Worm (Caenorhabditis elegans) whole organism, L4 larva: Measurements from ENCODE around the gene arl-6.

ENCODE experiments used
- F10B5.3 ChIP-seq: sonication (generic microtip); optimal IDR thresholded peaks from 2 replicates; lab custom pipeline; 2016; ENCODE audit warnings: mild to moderate bottlenecking, missing genetic modification characterization, missing compliant biosample characterization
- F37D6.2 ChIP-seq: sonication (generic microtip); optimal IDR thresholded peaks from 2 replicates; lab custom pipeline; 2016; ENCODE audit warnings: mild to moderate bottlenecking, missing genetic modification characterization, missing compliant biosample characterization
- F44E2.7 ChIP-seq: fragments of 200-800 bp; sonication (Bioruptor generic); IDR thresholded peaks from 2 replicates; pipeline ENCODE4 v2.1.2; 2022; ENCODE audit warnings: missing genetic modification characterization, missing compliant biosample characterization
- R02D3.7 ChIP-seq: fragments of 150-350 bp; sonication (generic microtip); optimal IDR thresholded peaks from 3 replicates; lab custom pipeline; 2014; ENCODE audit warnings: missing biosample characterization, missing genetic modification characterization
- T20F7.1 ChIP-seq: fragments of 200-800 bp; sonication (Bioruptor generic); optimal IDR thresholded peaks from 2 replicates; lab custom pipeline; 2018; ENCODE audit warnings: mild to moderate bottlenecking, missing genetic modification characterization, missing compliant biosample characterization
- T26A8.4 ChIP-seq: fragments of 200-800 bp; sonication (Bioruptor generic); IDR thresholded peaks from 2 replicates; pipeline ENCODE4 v1.3.6; 2022; ENCODE audit warnings: missing genetic modification characterization, missing compliant biosample characterization
- Y105C5A.15 ChIP-seq: fragments of 200-800 bp; sonication (Bioruptor generic); IDR thresholded peaks from 2 replicates; pipeline ENCODE4 v1.3.6; 2022; ENCODE audit warnings: missing genetic modification characterization, missing compliant biosample characterization
- Y48G9A.11 ChIP-seq: fragments of 200-800 bp; sonication (Bioruptor generic); IDR thresholded peaks from 2 replicates; pipeline ENCODE4 v1.3.6; 2022; ENCODE audit warnings: missing genetic modification reagents, missing genetic modification characterization, missing compliant biosample characterization
- Y5F2A.4 ChIP-seq: fragments of 200-800 bp; sonication (Bioruptor generic); optimal IDR thresholded peaks from 2 replicates; lab custom pipeline; 2018; ENCODE audit warnings: mild to moderate bottlenecking, missing genetic modification characterization, missing compliant biosample characterization
- ZK546.5 ChIP-seq, 2 experiments: sonication (generic microtip); optimal IDR thresholded peaks; 2 replicates each; lab custom pipeline; 2017; ENCODE audit warnings: missing biosample characterization in 2 of 2, missing genetic modification characterization in 2 of 2
- aly-2 ChIP-seq: sonication (generic microtip); optimal IDR thresholded peaks from 2 replicates; lab custom pipeline; 2018; ENCODE audit warnings: missing biosample characterization, missing genetic modification characterization
- ama-1 ChIP-seq: fragments of 150-350 bp; optimal IDR thresholded peaks from 2 replicates; lab custom pipeline; 2014; ENCODE audit warnings: inconsistent platforms, mixed read lengths
- arid-1 ChIP-seq: fragments of 200-800 bp; sonication (Bioruptor generic); conservative IDR thresholded peaks from 2 replicates; pipeline ENCODE4 v1.3.6; 2022; ENCODE audit warnings: missing genetic modification reagents, missing genetic modification characterization, missing compliant biosample characterization
- ceh-20 ChIP-seq: fragments of 200-800 bp; sonication (Bioruptor generic); IDR thresholded peaks from 2 replicates; pipeline ENCODE4 v1.3.6; 2022; ENCODE audit warnings: missing genetic modification reagents, missing genetic modification characterization, missing compliant biosample characterization
- ceh-28 ChIP-seq: fragments of 150-350 bp; optimal IDR thresholded peaks from 2 replicates; lab custom pipeline; 2014; ENCODE audit warnings: missing biosample characterization, missing genetic modification reagents, missing genetic modification characterization
- ceh-32 ChIP-seq: sonication (generic microtip); optimal IDR thresholded peaks from 2 replicates; lab custom pipeline; 2016; ENCODE audit warnings: mild to moderate bottlenecking, missing genetic modification characterization, missing compliant biosample characterization; ENCODE audit not compliant: poor library complexity
- ceh-44 ChIP-seq: fragments of 200-800 bp; sonication (Bioruptor generic); IDR thresholded peaks from 2 replicates; pipeline ENCODE4 v1.3.6; 2022; ENCODE audit warnings: missing genetic modification reagents, missing genetic modification characterization, missing compliant biosample characterization
- cey-2 ChIP-seq: sonication (generic microtip); optimal IDR thresholded peaks from 3 replicates; lab custom pipeline; 2017; ENCODE audit warnings: missing genetic modification characterization, mild to moderate bottlenecking, missing compliant biosample characterization, antibody characterized with exemption, borderline replicate concordance; ENCODE audit not compliant: insufficient read depth
- daf-16 ChIP-seq, 3 experiments: sonication (generic microtip); optimal IDR thresholded peaks; 2 replicates each; lab custom pipeline; 2016 to 2017; ENCODE audit warnings: missing genetic modification characterization in 3 of 3, missing genetic modification reagents in 3 of 3, mild to moderate bottlenecking in 2 of 3, missing compliant biosample characterization in 2 of 3, missing biosample characterization in 1 of 3, moderate library complexity in 1 of 3
- dmd-6 ChIP-seq: fragments of 200-800 bp; sonication (Bioruptor generic); IDR thresholded peaks from 2 replicates; pipeline ENCODE4 v1.3.6; 2022; ENCODE audit warnings: missing genetic modification reagents, missing genetic modification characterization, missing compliant biosample characterization
- egl-27 ChIP-seq: sonication (generic microtip); optimal IDR thresholded peaks from 3 replicates; lab custom pipeline; 2017; ENCODE audit warnings: missing biosample characterization, missing genetic modification reagents, missing genetic modification characterization
- fos-1 ChIP-seq: fragments of 150-350 bp; optimal IDR thresholded peaks from 2 replicates; lab custom pipeline; 2014; ENCODE audit warnings: missing biosample characterization, missing genetic modification characterization
- hif-1 ChIP-seq, 2 experiments: sonication (generic microtip); optimal IDR thresholded peaks; 2 replicates each; lab custom pipeline; 2016 to 2017; ENCODE audit warnings: missing compliant biosample characterization in 2 of 2, missing genetic modification characterization in 2 of 2, missing genetic modification reagents in 2 of 2, missing genotype in 2 of 2, mild to moderate bottlenecking in 1 of 2
- hmg-1.1 ChIP-seq: fragments of 200-800 bp; sonication (Bioruptor generic); IDR thresholded peaks from 2 replicates; pipeline ENCODE4 v1.3.6; 2022; ENCODE audit warnings: missing genetic modification reagents, missing genetic modification characterization, missing compliant biosample characterization
- jun-1 ChIP-seq: fragments of 150-350 bp; optimal IDR thresholded peaks from 2 replicates; lab custom pipeline; 2014; ENCODE audit warnings: missing biosample characterization, missing genetic modification reagents, missing genetic modification characterization
- lin-1 ChIP-seq: fragments of 200-800 bp; sonication (Bioruptor generic); IDR thresholded peaks from 2 replicates; pipeline ENCODE4 v1.3.6; 2022; ENCODE audit warnings: missing genetic modification reagents, missing genetic modification characterization, missing compliant biosample characterization
- lin-13 ChIP-seq: fragments of 150-350 bp; optimal IDR thresholded peaks from 2 replicates; lab custom pipeline; 2014; ENCODE audit warnings: missing biosample characterization, missing genetic modification reagents, missing genetic modification characterization
- lin-38 ChIP-seq: fragments of 200-800 bp; sonication (Bioruptor generic); IDR thresholded peaks from 2 replicates; pipeline ENCODE4 v1.3.6; 2022; ENCODE audit warnings: missing genetic modification reagents, missing genetic modification characterization, missing compliant biosample characterization
- lin-39 ChIP-seq: fragments of 150-350 bp; optimal IDR thresholded peaks from 2 replicates; lab custom pipeline; 2014; ENCODE audit warnings: missing biosample characterization, missing genetic modification reagents, missing genetic modification characterization
- lsy-2 ChIP-seq, 2 experiments: fragments of 150-350 bp in 1 of 2; sonication (generic microtip) in 1 of 2; optimal IDR thresholded peaks; 2 replicates each; lab custom pipeline; 2014 to 2017; ENCODE audit warnings: missing biosample characterization in 2 of 2, missing genetic modification characterization in 2 of 2
- madf-5 ChIP-seq, 2 experiments: fragments of 200-800 bp; sonication (Bioruptor generic); IDR thresholded peaks; 2 replicates each; pipeline ENCODE4 v1.3.6; 2022; ENCODE audit warnings: missing compliant biosample characterization in 2 of 2, missing genetic modification characterization in 2 of 2
- madf-9 ChIP-seq: fragments of 200-800 bp; sonication (Bioruptor generic); conservative IDR thresholded peaks from 2 replicates; pipeline ENCODE4 v1.3.6; 2022; ENCODE audit warnings: missing genetic modification reagents, missing genetic modification characterization, missing compliant biosample characterization
- mdl-1 ChIP-seq, 2 experiments: fragments of 150-350 bp in 1 of 2; sonication (generic microtip) in 1 of 2; optimal IDR thresholded peaks; 2 replicates each; lab custom pipeline; 2014 to 2017; ENCODE audit warnings: missing biosample characterization in 2 of 2, missing genetic modification characterization in 2 of 2
- mes-2 ChIP-seq: sonication (generic microtip); optimal IDR thresholded peaks from 2 replicates; lab custom pipeline; 2016; ENCODE audit warnings: missing genotype, mild to moderate bottlenecking, missing genetic modification characterization, missing compliant biosample characterization; ENCODE audit not compliant: poor library complexity, severe bottlenecking
- mxl-2 ChIP-seq: fragments of 200-800 bp; sonication (Bioruptor generic); conservative IDR thresholded peaks from 2 replicates; pipeline ENCODE4 v1.3.6; 2022; ENCODE audit warnings: missing genetic modification reagents, missing genetic modification characterization, missing compliant biosample characterization
- mxl-3 ChIP-seq: fragments of 200-800 bp; sonication (Bioruptor generic); optimal IDR thresholded peaks from 2 replicates; lab custom pipeline; 2018; ENCODE audit warnings: mild to moderate bottlenecking, missing genetic modification characterization, missing compliant biosample characterization
- nhr-102 ChIP-seq: sonication (generic microtip); optimal IDR thresholded peaks from 2 replicates; lab custom pipeline; 2016; ENCODE audit warnings: mild to moderate bottlenecking, missing genetic modification characterization, moderate library complexity, missing compliant biosample characterization
- nhr-11 ChIP-seq: fragments of 150-350 bp; optimal IDR thresholded peaks from 2 replicates; lab custom pipeline; 2014; ENCODE audit warnings: missing biosample characterization, missing genetic modification characterization
- nhr-25 ChIP-seq: sonication (generic microtip); optimal IDR thresholded peaks from 2 replicates; lab custom pipeline; 2017; ENCODE audit warnings: missing genetic modification characterization, mild to moderate bottlenecking, missing compliant biosample characterization, antibody characterized with exemption, moderate library complexity, borderline replicate concordance; ENCODE audit not compliant: insufficient read depth
- nhr-28 ChIP-seq: fragments of 150-350 bp; optimal IDR thresholded peaks from 2 replicates; lab custom pipeline; 2014; ENCODE audit warnings: missing biosample characterization, missing genetic modification characterization
- nhr-42 ChIP-seq: fragments of 200-800 bp; sonication (Bioruptor generic); IDR thresholded peaks from 2 replicates; pipeline ENCODE4 v1.3.6; 2022; ENCODE audit warnings: missing genetic modification characterization, missing compliant biosample characterization
- nhr-77 ChIP-seq: fragments of 150-350 bp; optimal IDR thresholded peaks from 2 replicates; lab custom pipeline; 2014; ENCODE audit warnings: missing biosample characterization, missing genetic modification characterization
- php-3 ChIP-seq: fragments of 200-800 bp; sonication (Bioruptor generic); IDR thresholded peaks from 2 replicates; pipeline ENCODE4 v1.3.6; 2022; ENCODE audit warnings: missing genetic modification reagents, missing genetic modification characterization, missing compliant biosample characterization
- saeg-2 ChIP-seq: fragments of 200-800 bp; sonication (Bioruptor generic); IDR thresholded peaks from 2 replicates; pipeline ENCODE4 v1.3.6; 2022; ENCODE audit warnings: missing genetic modification reagents, missing genetic modification characterization, missing compliant biosample characterization
- sdz-12 ChIP-seq: fragments of 200-800 bp; sonication (Bioruptor generic); optimal IDR thresholded peaks from 2 replicates; lab custom pipeline; 2018; ENCODE audit warnings: mild to moderate bottlenecking, missing genetic modification characterization, missing compliant biosample characterization
- set-16 ChIP-seq: fragments of 200-800 bp; sonication (Bioruptor generic); IDR thresholded peaks from 2 replicates; pipeline ENCODE4 v1.3.6; 2022; ENCODE audit warnings: missing genetic modification reagents, missing genetic modification characterization, missing compliant biosample characterization
- tag-97 ChIP-seq: fragments of 200-800 bp; sonication (Bioruptor generic); IDR thresholded peaks from 2 replicates; pipeline ENCODE4 v1.3.6; 2022; ENCODE audit warnings: missing genetic modification characterization, missing compliant biosample characterization
- zfp-3 ChIP-seq: fragments of 200-800 bp; sonication (Bioruptor generic); conservative IDR thresholded peaks from 2 replicates; pipeline ENCODE4 v1.3.6; 2022; ENCODE audit warnings: missing genetic modification reagents, missing genetic modification characterization, missing compliant biosample characterization
- zip-11 ChIP-seq: fragments of 200-800 bp; sonication (Bioruptor generic); IDR thresholded peaks from 2 replicates; pipeline ENCODE4 v1.3.6; 2022; ENCODE audit warnings: missing genetic modification characterization, missing compliant biosample characterization
- zip-2 ChIP-seq: fragments of 150-350 bp; optimal IDR thresholded peaks from 2 replicates; lab custom pipeline; 2014; ENCODE audit warnings: missing biosample characterization, missing genetic modification characterization

The arl-6 gene

ce11 chrIII:4796039-4796438 lies 18.6 kb downstream of the arl-6 start:
- TF ChIP-seq dmd-6 (GFP tag; lab: Robert Waterston, UW) (peak; percentile 62), egl-27 (no peak), F37D6.2 (tag; lab: Kevin White, UChicago) (no peak), zip-11 (GFP tag; lab: Robert Waterston, UW) (no peak), sdz-12 (no peak), hmg-1.1 (peak; percentile 81), lin-39 (tag; lab: Kevin White, UChicago) (no peak), nhr-77 (tag; lab: Kevin White, UChicago) (peak; percentile 46), tag-97 (GFP tag; lab: Robert Waterston, UW) (no peak), daf-16 (GFP tag; optimal IDR thresholded peaks at IDR 0.05; lab: Kevin White, UChicago) (no peak), daf-16 (tag; optimal IDR thresholded peaks at IDR 0.05; lab: Kevin White, UChicago) (peak; percentile 65), nhr-102 (tag; lab: Kevin White, UChicago) (peak; percentile 24), arid-1 (GFP tag; lab: Robert Waterston, UW) (no peak), ama-1 (lab: Kevin White, UChicago) (peak; percentile 9), madf-5 (GFP tag; IDR thresholded peaks at IDR 0.05; lab: Robert Waterston, UW) (no peak), T20F7.1 (GFP tag; lab: Kevin White, UChicago) (no peak), php-3 (GFP tag; lab: Robert Waterston, UW) (no peak), R02D3.7 (tag; lab: Kevin White, UChicago) (no peak), nhr-28 (tag; lab: Kevin White, UChicago) (peak; percentile 79), saeg-2 (GFP tag; lab: Robert Waterston, UW) (no peak), lin-13 (GFP tag; lab: Kevin White, UChicago) (no peak), jun-1 (peak; percentile 79), T26A8.4 (GFP tag; lab: Robert Waterston, UW) (peak; percentile 67), zfp-3 (GFP tag; lab: Robert Waterston, UW) (no peak), mxl-3 (GFP tag; lab: Kevin White, UChicago) (peak; percentile 85), lin-1 (GFP tag; lab: Robert Waterston, UW) (0 out of 2 replicates have a peak, but pooled peaks have one; percentile 35), ZK546.5 (tag; optimal IDR thresholded peaks at IDR 0.05; lab: Kevin White, UChicago) (no peak), aly-2 (tag; lab: Kevin White, UChicago) (no peak), lsy-2 (tag; optimal IDR thresholded peaks at IDR 0.05; lab: Kevin White, UChicago) (peak; percentile 57 to 80), lin-38 (GFP tag; lab: Robert Waterston, UW) (peak; percentile 60), nhr-25 (tag; lab: Kevin White, UChicago) (peak; percentile 37), mdl-1 (tag; optimal IDR thresholded peaks at IDR 0.05; lab: Kevin White, UChicago) (peak in 1 of 2 experiments; percentile 70), cey-2 (tag; lab: Kevin White, UChicago) (peak; percentile 24), Y105C5A.15 (GFP tag; lab: Robert Waterston, UW) (0 out of 2 replicates have a peak, but pooled peaks have one; percentile 6), ceh-44 (GFP tag; lab: Robert Waterston, UW) (no peak), nhr-42 (GFP tag; lab: Robert Waterston, UW) (no peak), ceh-32 (no peak), mxl-2 (GFP tag; lab: Robert Waterston, UW) (no peak), Y5F2A.4 (GFP tag; lab: Kevin White, UChicago) (no peak), madf-9 (GFP tag; lab: Robert Waterston, UW) (0 out of 2 replicates have a peak, but pooled peaks have one; percentile 20), ceh-20 (GFP tag; lab: Robert Waterston, UW) (no peak), F44E2.7 (GFP tag; lab: Robert Waterston, UW) (no peak), fos-1 (tag; lab: Kevin White, UChicago) (peak; percentile 77), ceh-28 (tag; lab: Kevin White, UChicago) (peak; percentile 6), set-16 (GFP tag; lab: Robert Waterston, UW) (no peak), F10B5.3 (peak; percentile 10), zip-2 (no peak), Y48G9A.11 (GFP tag; lab: Robert Waterston, UW) (no peak), nhr-11 (tag; lab: Kevin White, UChicago) (peak; percentile 13), mes-2 (tag; lab: Kevin White, UChicago) (peak; percentile 85), hif-1 (tag; optimal IDR thresholded peaks at IDR 0.05; lab: Kevin White, UChicago) (peak in 1 of 2 experiments; percentile 64)
